Fruit fly (Drosophila melanogaster) whole organism, embryonic: ENCODE measurements around the gene CG6330.

ENCODE experiments used
- Atf-2 ChIP-seq: fragments of 200-800 bp; sonication (Bioruptor generic); optimal IDR thresholded peaks from 2 replicates; lab custom pipeline; 2016; ENCODE audit warnings: missing biosample characterization, missing genetic modification characterization
- Bteb2 ChIP-seq: fragments of 200-800 bp; sonication (Bioruptor generic); optimal IDR thresholded peaks from 2 replicates; lab custom pipeline; 2016; ENCODE audit warnings: missing biosample characterization, missing genetic modification characterization
- CG10321 ChIP-seq: fragments of 200-800 bp; sonication (Bioruptor generic); IDR thresholded peaks from 2 replicates; pipeline ENCODE4 v1.3.6; 2022; ENCODE audit warnings: missing biosample characterization, missing genetic modification characterization
- CG10979 ChIP-seq: fragments of 200-800 bp; sonication (Bioruptor generic); optimal IDR thresholded peaks from 2 replicates; lab custom pipeline; 2018; ENCODE audit warnings: missing biosample characterization, mild to moderate bottlenecking, missing genetic modification characterization, moderate library complexity
- CG12219 ChIP-seq: fragments of 200-800 bp; sonication (Bioruptor generic); optimal IDR thresholded peaks from 3 replicates; lab custom pipeline; 2018; ENCODE audit warnings: missing biosample characterization, mild to moderate bottlenecking, missing genetic modification characterization
- CG14050 ChIP-seq: fragments of 200-800 bp; sonication (Bioruptor generic); IDR thresholded peaks from 3 replicates; pipeline ENCODE4 v1.3.6; 2022; ENCODE audit warnings: missing biosample characterization, missing genetic modification characterization
- CG16863 ChIP-seq: fragments of 200-800 bp; sonication (Bioruptor generic); optimal IDR thresholded peaks from 3 replicates; lab custom pipeline; 2016; ENCODE audit warnings: missing biosample characterization, missing genetic modification characterization
- CG17359 ChIP-seq: fragments of 200-800 bp; sonication (Bioruptor generic); optimal IDR thresholded peaks from 3 replicates; lab custom pipeline; 2018; ENCODE audit warnings: missing biosample characterization, mild to moderate bottlenecking, missing genetic modification characterization, moderate library complexity
- CG17568 ChIP-seq: fragments of 200-800 bp; sonication (Bioruptor generic); optimal IDR thresholded peaks from 2 replicates; lab custom pipeline; 2018; ENCODE audit warnings: missing biosample characterization, mild to moderate bottlenecking, missing genetic modification characterization, moderate library complexity
- CG17802 ChIP-seq: fragments of 200-800 bp; sonication (Bioruptor generic); optimal IDR thresholded peaks from 2 replicates; lab custom pipeline; 2018; ENCODE audit warnings: missing biosample characterization, mild to moderate bottlenecking, missing genetic modification characterization, moderate library complexity
- CG1792 ChIP-seq: fragments of 200-800 bp; sonication (Bioruptor generic); optimal IDR thresholded peaks from 2 replicates; lab custom pipeline; 2016; ENCODE audit warnings: missing biosample characterization, missing genetic modification characterization
- CG18262 ChIP-seq: fragments of 200-800 bp; optimal IDR thresholded peaks from 3 replicates; lab custom pipeline; 2019; ENCODE audit warnings: missing biosample characterization, mild to moderate bottlenecking, missing genetic modification characterization, moderate library complexity
- CG3065 ChIP-seq: fragments of 200-800 bp; sonication (Bioruptor generic); optimal IDR thresholded peaks from 2 replicates; lab custom pipeline; 2016; ENCODE audit warnings: missing biosample characterization, missing genetic modification characterization
- CG32532 ChIP-seq: fragments of 200-800 bp; sonication (Bioruptor generic); IDR thresholded peaks from 2 replicates; pipeline ENCODE4 v1.3.6; 2022; ENCODE audit warnings: missing biosample characterization, missing genetic modification characterization
- CG3281 ChIP-seq: fragments of 200-800 bp; sonication (Bioruptor generic); optimal IDR thresholded peaks from 3 replicates; lab custom pipeline; 2017; ENCODE audit warnings: missing biosample characterization, mild to moderate bottlenecking, missing genetic modification characterization
- CG34422 ChIP-seq: fragments of 200-800 bp; sonication (Bioruptor generic); IDR thresholded peaks from 3 replicates; pipeline ENCODE4 v1.3.6; 2022; ENCODE audit warnings: missing biosample characterization, missing genetic modification characterization
- CG3726 ChIP-seq: fragments of 200-800 bp; sonication (Bioruptor generic); IDR thresholded peaks from 3 replicates; pipeline ENCODE4, ENCODE4 v1.3.6; 2022; ENCODE audit warnings: missing biosample characterization, missing genetic modification characterization
- CG43689 ChIP-seq: fragments of 200-800 bp; sonication (Bioruptor generic); IDR thresholded peaks from 2 replicates; pipeline ENCODE4 v1.3.6; 2022; ENCODE audit warnings: missing biosample characterization, missing genetic modification characterization
- CG4404 ChIP-seq: fragments of 200-800 bp; sonication (Bioruptor generic); IDR thresholded peaks from 2 replicates; pipeline ENCODE4 v1.3.6; 2022; ENCODE audit warnings: missing biosample characterization, missing genetic modification characterization
- CG4617 ChIP-seq: fragments of 200-800 bp; sonication (Bioruptor generic); optimal IDR thresholded peaks from 3 replicates; lab custom pipeline; 2016; ENCODE audit warnings: missing biosample characterization, missing genetic modification characterization, borderline replicate concordance
- CG8089 ChIP-seq: fragments of 200-800 bp; sonication (Bioruptor generic); optimal IDR thresholded peaks from 3 replicates; lab custom pipeline; 2016; ENCODE audit warnings: missing biosample characterization, missing genetic modification characterization
- CG8281 ChIP-seq: fragments of 200-800 bp; sonication (Bioruptor generic); optimal IDR thresholded peaks from 2 replicates; lab custom pipeline; 2018; ENCODE audit warnings: missing biosample characterization, mild to moderate bottlenecking, missing genetic modification characterization, moderate library complexity
- E2f1 ChIP-seq: fragments of 200-800 bp; sonication (Bioruptor generic); IDR thresholded peaks from 2 replicates; pipeline ENCODE4 v1.3.6; 2022; ENCODE audit warnings: missing biosample characterization, missing genetic modification characterization
- Ets65A ChIP-seq: fragments of 200-800 bp; sonication (Bioruptor generic); peaks from one replicate; lab custom pipeline; 2016; ENCODE audit warnings: missing biosample characterization, missing genetic modification characterization
- Hr3 ChIP-seq: fragments of 200-800 bp; sonication (Bioruptor generic); optimal IDR thresholded peaks from 3 replicates; lab custom pipeline; 2016; ENCODE audit warnings: missing biosample characterization, missing genetic modification characterization
- Hr51 ChIP-seq, 2 experiments: fragments of 200-800 bp; sonication (Bioruptor generic); optimal IDR thresholded peaks; 2 replicates in 1 of 2; 3 replicates in 1 of 2; lab custom pipeline; 2016 to 2018; ENCODE audit warnings: missing biosample characterization in 2 of 2, missing genetic modification characterization in 2 of 2, mild to moderate bottlenecking in 1 of 2, moderate library complexity in 1 of 2
- Hr78 ChIP-seq, 2 experiments: fragments of 200-800 bp in 1 of 2; fragments of >200 bp in 1 of 2; sonication (Bioruptor generic) in 1 of 2; optimal IDR thresholded peaks; 2 replicates each; lab custom pipeline; 2017 to 2019; ENCODE audit warnings: missing biosample characterization in 2 of 2, missing genetic modification characterization in 2 of 2, mild to moderate bottlenecking in 1 of 2, moderate library complexity in 1 of 2
- NC2α ChIP-seq: fragments of 200-800 bp; sonication (Bioruptor generic); optimal IDR thresholded peaks from 2 replicates; lab custom pipeline; 2016; ENCODE audit warnings: missing biosample characterization, missing genetic modification characterization
- Oli ChIP-seq: fragments of 200-800 bp; sonication (Bioruptor generic); optimal IDR thresholded peaks from 2 replicates; lab custom pipeline; 2018; ENCODE audit warnings: missing biosample characterization, mild to moderate bottlenecking, missing genetic modification characterization, moderate library complexity
- Side ChIP-seq: fragments of 200-800 bp; sonication (Bioruptor generic); optimal IDR thresholded peaks from 2 replicates; lab custom pipeline; 2016; ENCODE audit warnings: missing biosample characterization, missing genetic modification characterization
- Spps ChIP-seq: fragments of 200-800 bp; sonication (Bioruptor generic); optimal IDR thresholded peaks from 2 replicates; lab custom pipeline; 2018; ENCODE audit warnings: missing biosample characterization, mild to moderate bottlenecking, missing genetic modification characterization
- Stat92E ChIP-seq, 3 experiments: fragments of >200 bp in 2 of 3; fragments of 200-800 bp in 1 of 3; sonication (Bioruptor generic) in 1 of 3; optimal IDR thresholded peaks; 2 replicates each; lab custom pipeline; 2017 to 2019; ENCODE audit warnings: missing biosample characterization in 3 of 3, missing genetic modification characterization in 3 of 3, mild to moderate bottlenecking in 1 of 3, moderate library complexity in 1 of 3
- ato ChIP-seq: fragments of 200-800 bp; sonication (Bioruptor generic); IDR thresholded peaks from 2 replicates; pipeline ENCODE4 v1.3.6; 2022; ENCODE audit warnings: missing biosample characterization, missing genetic modification characterization; ENCODE audit not compliant: partially characterized antibody
- chif ChIP-seq, 2 experiments: fragments of 200-800 bp; sonication (Bioruptor generic); optimal IDR thresholded peaks; 3 replicates each; lab custom pipeline; 2016; ENCODE audit warnings: missing biosample characterization in 2 of 2, missing genetic modification characterization in 2 of 2
- croc ChIP-seq: fragments of 200-800 bp; sonication (Bioruptor generic); conservative IDR thresholded peaks from 3 replicates; pipeline ENCODE4 v1.3.6; 2022; ENCODE audit warnings: missing biosample characterization, missing genetic modification characterization
- gem ChIP-seq: fragments of 200-800 bp; sonication (Bioruptor generic); optimal IDR thresholded peaks from 2 replicates; lab custom pipeline; 2019; ENCODE audit warnings: missing biosample characterization, mild to moderate bottlenecking, missing genetic modification characterization, moderate library complexity
- hbn ChIP-seq: fragments of 200-800 bp; sonication (Bioruptor generic); IDR thresholded peaks from 2 replicates; pipeline ENCODE4 v1.3.6; 2022; ENCODE audit warnings: missing biosample characterization, missing genetic modification characterization; ENCODE audit not compliant: partially characterized antibody
- jigr1 ChIP-seq: fragments of 200-800 bp; sonication (Bioruptor generic); IDR thresholded peaks from 3 replicates; pipeline ENCODE4 v1.3.6; 2022; ENCODE audit warnings: missing biosample characterization, missing genetic modification characterization
- mam ChIP-seq: fragments of 200-800 bp; sonication (Bioruptor generic); optimal IDR thresholded peaks from 3 replicates; lab custom pipeline; 2016; ENCODE audit warnings: missing biosample characterization, missing genetic modification characterization
- mld ChIP-seq: fragments of 200-800 bp; sonication (Bioruptor generic); IDR thresholded peaks from 3 replicates; pipeline ENCODE4 v1.3.6; 2022; ENCODE audit warnings: missing biosample characterization, missing genetic modification characterization; ENCODE audit not compliant: partially characterized antibody
- phol ChIP-seq: fragments of 200-800 bp; sonication (Bioruptor generic); optimal IDR thresholded peaks from 3 replicates; lab custom pipeline; 2018; ENCODE audit warnings: missing biosample characterization, mild to moderate bottlenecking, missing genetic modification characterization, moderate library complexity
- pros ChIP-seq: fragments of 200-800 bp; sonication (Bioruptor generic); optimal IDR thresholded peaks from 3 replicates; lab custom pipeline; 2019; ENCODE audit warnings: missing biosample characterization, mild to moderate bottlenecking, missing genetic modification characterization, moderate library complexity
- repo ChIP-seq: fragments of 200-800 bp; sonication (Bioruptor generic); optimal IDR thresholded peaks from 2 replicates; lab custom pipeline; 2016; ENCODE audit warnings: missing biosample characterization, missing genetic modification characterization
- sens-2 ChIP-seq: fragments of 200-800 bp; sonication (Bioruptor generic); IDR thresholded peaks from 2 replicates; pipeline ENCODE4 v1.3.6; 2022; ENCODE audit warnings: missing biosample characterization, missing genetic modification characterization
- shn ChIP-seq: fragments of 200-800 bp; sonication (Bioruptor generic); optimal IDR thresholded peaks from 3 replicates; lab custom pipeline; 2016; ENCODE audit warnings: missing biosample characterization, missing genetic modification characterization
- tap ChIP-seq: fragments of 200-800 bp; optimal IDR thresholded peaks from 3 replicates; lab custom pipeline; 2019; ENCODE audit warnings: missing biosample characterization, mild to moderate bottlenecking, missing genetic modification characterization, moderate library complexity
- tio ChIP-seq: fragments of 200-800 bp; sonication (Bioruptor generic); optimal IDR thresholded peaks from 2 replicates; lab custom pipeline; 2017; ENCODE audit warnings: missing biosample characterization, missing genetic modification characterization, inconsistent platforms
- wek ChIP-seq: fragments of 200-800 bp; sonication (Bioruptor generic); optimal IDR thresholded peaks from 3 replicates; lab custom pipeline; 2018; ENCODE audit warnings: missing biosample characterization, mild to moderate bottlenecking, missing genetic modification characterization, moderate library complexity
- zen ChIP-seq: fragments of 200-800 bp; sonication (Bioruptor generic); optimal IDR thresholded peaks from 3 replicates; lab custom pipeline; 2018; ENCODE audit warnings: missing biosample characterization, mild to moderate bottlenecking, missing genetic modification characterization, moderate library complexity
- zfh1 ChIP-seq: fragments of 200-800 bp; sonication (Bioruptor generic); IDR thresholded peaks from 3 replicates; pipeline ENCODE4 v1.3.6; 2022; ENCODE audit warnings: missing biosample characterization, missing genetic modification characterization
- zfh2 ChIP-seq: fragments of 200-800 bp; sonication (Bioruptor generic); optimal IDR thresholded peaks from 2 replicates; lab custom pipeline; 2016; ENCODE audit warnings: missing biosample characterization, missing genetic modification characterization

CG6330 gene

DNA sequence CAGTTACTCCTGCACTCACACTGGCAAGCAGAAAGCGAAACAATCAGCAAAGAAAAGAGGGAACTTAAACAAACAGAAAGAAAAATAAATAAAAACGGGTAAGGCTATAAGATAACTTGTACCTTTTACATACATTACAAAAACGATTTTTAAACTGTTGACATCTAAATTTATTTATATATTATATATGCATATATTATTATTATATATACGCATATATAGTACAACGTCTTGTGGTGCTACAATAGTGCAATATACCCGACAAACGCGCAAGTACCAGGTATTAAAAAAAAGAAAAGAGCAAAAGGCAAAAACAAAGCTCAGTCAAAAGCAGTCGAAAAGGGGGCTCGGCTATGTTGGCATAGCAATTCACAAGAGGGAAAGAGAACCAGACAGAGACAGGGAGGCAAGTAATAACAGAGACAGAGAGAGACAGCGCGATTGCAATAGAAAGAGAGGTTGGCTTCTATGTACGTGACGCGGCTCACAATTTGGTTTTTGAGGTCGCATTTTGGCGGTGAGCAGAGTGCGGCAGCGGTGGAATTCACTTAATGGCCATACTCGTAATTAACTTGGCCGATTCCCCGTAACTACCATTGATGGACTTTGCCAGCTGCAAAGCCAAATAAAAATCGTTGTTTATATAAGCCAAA lies 4.1 kb downstream of the CG6330 start (continued):
- TF ChIP-seq CG4617 (GFP tag; lab: Kevin White, UChicago): peak; percentile 19
- TF ChIP-seq ato (GFP tag; lab: Robert Waterston, UW): no peak
- TF ChIP-seq CG17568: peak; percentile 58
- no peak for TF ChIP-seq pros (GFP tag; lab: Kevin White, UChicago)
- no peak for TF ChIP-seq CG1792 (GFP tag; lab: Kevin White, UChicago)
- TF ChIP-seq CG43689 (GFP tag; lab: Robert Waterston, UW): 0 out of 2 replicates have a peak, but pooled peaks have one; percentile 24
- peak; percentile 45 for TF ChIP-seq CG4404 (GFP tag; lab: Robert Waterston, UW)
- TF ChIP-seq Stat92E (GFP tag; optimal IDR thresholded peaks at IDR 0.05; lab: Kevin White, UChicago): peak in 1 of 3 experiments; percentile 23
- peak; percentile 83 for TF ChIP-seq Hr3 (GFP tag; lab: Kevin White, UChicago)
- TF ChIP-seq Bteb2 (GFP tag; lab: Kevin White, UChicago): no peak
- peak; percentile 85 for TF ChIP-seq CG18262
- TF ChIP-seq CG14050: peak; percentile 78
- peak; percentile 86 for TF ChIP-seq CG34422
- TF ChIP-seq wek (GFP tag; lab: Kevin White, UChicago): no peak
- TF ChIP-seq repo: no peak
- TF ChIP-seq croc (GFP tag; lab: Robert Waterston, UW): peak; percentile 74
- peak; percentile 74; the same call in 2 of the 3 replicates for TF ChIP-seq jigr1 (GFP tag; lab: Robert Waterston, UW)
- TF ChIP-seq NC2α (GFP tag; lab: Kevin White, UChicago): no peak
- no peak for TF ChIP-seq chif (GFP tag; optimal IDR thresholded peaks at IDR 0.05; lab: Kevin White, UChicago)
- TF ChIP-seq Hr78 (GFP tag; optimal IDR thresholded peaks at IDR 0.05; lab: Kevin White, UChicago): peak in 1 of 2 experiments; percentile 47
- no peak for TF ChIP-seq sens-2 (GFP tag; lab: Robert Waterston, UW)
- peak; percentile 60 for TF ChIP-seq Spps (tag; lab: Kevin White, UChicago)
- peak; percentile 82 for TF ChIP-seq Ets65A (GFP tag; lab: Kevin White, UChicago)
- peak; percentile 83 for TF ChIP-seq E2f1 (GFP tag; lab: Robert Waterston, UW)
- no peak for TF ChIP-seq hbn
- peak; percentile 90 for TF ChIP-seq CG17359
- TF ChIP-seq Side: no peak
- peak; percentile 21 for TF ChIP-seq zen
- no peak for TF ChIP-seq Atf-2 (GFP tag; lab: Kevin White, UChicago)
- peak; percentile 74; the same call in 2 of the 3 replicates for TF ChIP-seq zfh1 (GFP tag; lab: Robert Waterston, UW)
- peak; percentile 85 for TF ChIP-seq gem (tag; lab: Kevin White, UChicago)
- peak; percentile 77 for TF ChIP-seq CG10979
- no peak for TF ChIP-seq CG16863
- no peak for TF ChIP-seq mld (GFP tag; lab: Robert Waterston, UW)
- TF ChIP-seq tap: peak; percentile 66

DNA sequence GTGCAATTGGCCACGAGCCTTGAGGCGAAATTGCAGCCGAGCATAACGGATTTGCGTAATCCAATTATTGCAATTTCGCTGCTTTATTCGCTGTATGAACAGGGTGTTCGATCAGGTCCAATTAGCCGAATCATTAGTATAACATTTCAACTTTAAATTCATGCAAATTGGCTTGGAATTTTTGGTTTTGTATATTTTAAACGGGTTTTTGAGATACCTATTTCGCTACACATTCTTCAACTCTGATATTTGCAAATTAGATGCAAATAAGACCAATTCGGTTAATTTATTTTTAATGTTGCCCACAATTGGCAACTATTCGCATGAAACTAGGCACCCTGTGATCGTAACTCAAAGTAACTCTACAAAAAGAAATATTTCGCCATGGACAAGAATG lies 4.8 kb downstream of the CG6330 start:
- TF ChIP-seq CG10321 (GFP tag; lab: Robert Waterston, UW): no peak
- TF ChIP-seq Hr3 (GFP tag; lab: Kevin White, UChicago): no peak
- peak; percentile 10 for TF ChIP-seq phol
- peak; percentile 52 for TF ChIP-seq shn (GFP tag; lab: Kevin White, UChicago)
- TF ChIP-seq Hr51 (GFP tag; optimal IDR thresholded peaks at IDR 0.05; lab: Kevin White, UChicago): peak in 1 of 2 experiments; percentile 39
- TF ChIP-seq CG17802 (tag; lab: Kevin White, UChicago): no peak
- TF ChIP-seq chif (GFP tag; optimal IDR thresholded peaks at IDR 0.05; lab: Kevin White, UChicago): peak in 1 of 2 experiments; percentile 48
- TF ChIP-seq CG3281 (GFP tag; lab: Kevin White, UChicago): peak; percentile 21
- TF ChIP-seq CG8089: no peak
- peak; percentile 13 for TF ChIP-seq mam
- no peak for TF ChIP-seq CG3726 (GFP tag; lab: Robert Waterston, UW)
- peak; percentile 49 for TF ChIP-seq zfh2 (GFP tag; lab: Kevin White, UChicago)
- peak; percentile 20 for TF ChIP-seq tio (GFP tag; lab: Kevin White, UChicago)
- no peak for TF ChIP-seq CG3065 (GFP tag; lab: Kevin White, UChicago)
- TF ChIP-seq Oli (tag; lab: Kevin White, UChicago): peak; percentile 11
- TF ChIP-seq CG12219 (GFP tag; lab: Kevin White, UChicago): no peak
- no peak for TF ChIP-seq CG32532 (GFP tag; lab: Robert Waterston, UW)
- TF ChIP-seq CG8281 (tag; lab: Kevin White, UChicago): no peak
